Worm (Caenorhabditis elegans): Measurements from ENCODE around the gene cki-2.

cki-2 gene

DNA sequence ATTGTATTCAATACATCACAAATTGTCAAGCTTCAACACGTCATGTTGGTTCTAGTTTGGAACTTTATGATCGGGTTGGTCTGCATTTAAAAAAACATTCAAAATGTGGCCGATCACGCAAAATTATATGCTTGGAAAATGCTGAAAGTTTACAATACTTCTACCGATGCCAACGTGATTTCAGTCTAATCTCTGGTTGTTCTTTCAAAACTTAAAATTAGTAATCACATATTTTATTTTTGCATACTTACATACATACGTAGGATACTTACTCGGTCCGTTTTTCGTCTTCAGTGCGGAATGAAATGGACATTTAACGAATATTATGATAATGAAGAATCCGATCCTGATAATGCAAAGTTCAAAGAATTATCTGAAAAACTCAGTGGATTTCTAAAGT is 8.8 kb downstream of the cki-2 start, which contains the start of gene srw-62:
Gene srw-62, plus strand, starts transcription at position 301 of the 400 bp plus-strand sequence.
- TF ChIP-seq crh-2 (tag; optimal IDR thresholded peaks at IDR 0.05) (no peak), ZK546.5 (tag; optimal IDR thresholded peaks at IDR 0.05) (no peak), ceh-82 (tag; optimal IDR thresholded peaks at IDR 0.05) (no peak), mbf-1 (tag; optimal IDR thresholded peaks at IDR 0.05) (no peak), sma-3 (GFP tag; optimal IDR thresholded peaks at IDR 0.05) (no peak), nhr-129 (tag; optimal IDR thresholded peaks at IDR 0.05) (no peak), sem-4 (tag; optimal IDR thresholded peaks at IDR 0.05) (no peak), lin-39 (tag; optimal IDR thresholded peaks at IDR 0.05) (no peak), snpc-4 (tag; optimal IDR thresholded peaks at IDR 0.05) (no peak), lin-11 (tag; optimal IDR thresholded peaks at IDR 0.05) (no peak), nhr-237 (tag; optimal IDR thresholded peaks at IDR 0.05) (no peak), ztf-11 (tag; optimal IDR thresholded peaks at IDR 0.05) (no peak), R02D3.7 (tag; optimal IDR thresholded peaks at IDR 0.05) (no peak), unc-39 (tag; optimal IDR thresholded peaks at IDR 0.05) (no peak), nhr-23 (tag; optimal IDR thresholded peaks at IDR 0.05) (no peak), zag-1 (tag; optimal IDR thresholded peaks at IDR 0.05) (no peak), lin-13 (GFP tag; optimal IDR thresholded peaks at IDR 0.05) (no peak), nhr-11 (tag; optimal IDR thresholded peaks at IDR 0.05) (no peak), blmp-1 (tag; optimal IDR thresholded peaks at IDR 0.05; ENCODE audit: insufficient read depth) (no peak)

ce11 chrII:7827883-7828282 is 11.6 kb downstream of the cki-2 start:
- TF ChIP-seq ztf-11 (tag; optimal IDR thresholded peaks at IDR 0.05) (no peak), nhr-23 (tag; optimal IDR thresholded peaks at IDR 0.05) (no peak), alr-1 (tag; optimal IDR thresholded peaks at IDR 0.05) (no peak)

DNA sequence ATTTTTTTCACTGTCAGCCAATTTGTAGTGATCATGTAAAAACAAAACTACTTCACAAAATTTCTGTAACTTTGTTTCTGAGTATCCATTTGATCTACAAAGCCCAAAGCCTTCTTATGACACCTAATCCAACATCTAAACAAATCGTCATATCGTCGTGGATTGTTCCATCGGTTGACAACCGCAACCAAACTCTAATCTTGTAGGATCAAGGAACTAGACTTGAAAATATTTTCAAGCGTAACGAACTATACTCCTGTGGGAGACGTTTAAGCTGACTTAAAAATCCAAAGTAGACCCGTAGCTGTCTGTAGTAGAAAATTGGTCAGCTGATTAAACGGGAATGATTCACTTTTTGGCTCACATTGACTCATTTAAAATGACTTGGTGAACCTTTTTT is 13.3 kb downstream of the cki-2 start:
- no peak for TF ChIP-seq egl-27 (tag; optimal IDR thresholded peaks at IDR 0.05)
- TF ChIP-seq R02D3.7 (tag; optimal IDR thresholded peaks at IDR 0.05) = no peak
- no peak for TF ChIP-seq unc-62 (GFP tag; optimal IDR thresholded peaks at IDR 0.05)
- no peak for TF ChIP-seq F13H6.1 (tag; optimal IDR thresholded peaks at IDR 0.05)
- TF ChIP-seq crh-2 (tag; optimal IDR thresholded peaks at IDR 0.05) = no peak
- TF ChIP-seq skn-1 (tag; optimal IDR thresholded peaks at IDR 0.05) = no peak
- no peak for TF ChIP-seq nhr-77 (tag; optimal IDR thresholded peaks at IDR 0.05)
- no peak for TF ChIP-seq snpc-4 (tag; optimal IDR thresholded peaks at IDR 0.05)
- no peak for TF ChIP-seq ztf-1 (GFP tag; conservative IDR thresholded peaks at IDR 0.05)
- no peak for TF ChIP-seq mab-5 (tag; optimal IDR thresholded peaks at IDR 0.05)
- no peak for TF ChIP-seq peb-1 (tag; optimal IDR thresholded peaks at IDR 0.05)
- no peak for TF ChIP-seq sma-9 (GFP tag; optimal IDR thresholded peaks at IDR 0.05)
- TF ChIP-seq sma-9 (tag; optimal IDR thresholded peaks at IDR 0.05) = no peak
- no peak for TF ChIP-seq ztf-11 (tag; optimal IDR thresholded peaks at IDR 0.05)
- no peak for TF ChIP-seq nhr-129 (tag; optimal IDR thresholded peaks at IDR 0.05)
- no peak for TF ChIP-seq mdl-1 (tag; optimal IDR thresholded peaks at IDR 0.05)

ce11 chrII:7832054-7832453 is 15.8 kb downstream of the cki-2 start, which contains the start of gene T09A5.14:
Gene T09A5.14, plus strand, starts transcription at chrII:7832354.
- TF ChIP-seq peb-1 (tag; optimal IDR thresholded peaks at IDR 0.05) (no peak), zag-1 (tag; optimal IDR thresholded peaks at IDR 0.05) (no peak), C34F6.9 (tag; optimal IDR thresholded peaks at IDR 0.05) (no peak), ama-1 (optimal IDR thresholded peaks at IDR 0.05) (no peak), lin-39 (tag; optimal IDR thresholded peaks at IDR 0.05) (no peak), crh-2 (tag; optimal IDR thresholded peaks at IDR 0.05) (no peak), R02D3.7 (tag; optimal IDR thresholded peaks at IDR 0.05) (no peak), elt-3 (tag; optimal IDR thresholded peaks at IDR 0.05) (no peak)

DNA sequence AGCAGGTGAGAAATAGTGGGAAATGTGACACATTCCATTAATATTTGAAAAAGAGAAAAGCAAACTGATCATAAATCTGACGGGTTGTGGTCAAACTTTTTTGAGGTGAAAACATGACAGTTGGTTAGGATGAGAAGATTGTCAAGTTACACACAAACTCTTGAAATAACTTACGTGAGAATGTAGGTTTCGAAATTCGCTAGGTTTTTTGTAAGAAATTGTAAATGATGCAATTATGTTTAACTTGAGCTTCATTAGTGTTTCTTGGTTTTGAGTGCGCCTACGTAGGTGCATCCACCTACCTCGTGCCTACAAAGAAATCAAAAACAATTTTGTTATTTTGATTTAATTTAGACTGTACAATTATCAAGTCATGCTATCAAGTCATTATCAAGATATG is 19.0 kb downstream of the cki-2 start, which contains the start of gene cex-2:
Gene cex-2, minus strand, starts transcription at position 101 of the 400 bp plus-strand sequence.
- TF ChIP-seq unc-62 (GFP tag; optimal IDR thresholded peaks at IDR 0.05) (no peak), ceh-82 (tag; optimal IDR thresholded peaks at IDR 0.05) (no peak), nhr-6 (tag; optimal IDR thresholded peaks at IDR 0.05) (no peak), nhr-25 (tag; optimal IDR thresholded peaks at IDR 0.05) (no peak), nhr-237 (tag; optimal IDR thresholded peaks at IDR 0.05) (no peak), F13H6.1 (tag; optimal IDR thresholded peaks at IDR 0.05) (no peak), skn-1 (tag; optimal IDR thresholded peaks at IDR 0.05) (no peak), snpc-4 (tag; optimal IDR thresholded peaks at IDR 0.05) (no peak), lin-13 (GFP tag; optimal IDR thresholded peaks at IDR 0.05) (no peak), Y55F3AM.14 (GFP tag; optimal IDR thresholded peaks at IDR 0.05) (no peak), ceh-16 (tag; optimal IDR thresholded peaks at IDR 0.05) (no peak), alr-1 (tag; optimal IDR thresholded peaks at IDR 0.05) (no peak), ZK546.5 (tag; optimal IDR thresholded peaks at IDR 0.05) (no peak), gmeb-1 (tag; optimal IDR thresholded peaks at IDR 0.05) (no peak), nhr-12 (tag; optimal IDR thresholded peaks at IDR 0.05) (no peak), unc-55 (GFP tag; optimal IDR thresholded peaks at IDR 0.05) (no peak), elt-1 (tag; optimal IDR thresholded peaks at IDR 0.05) (no peak), nhr-77 (tag; optimal IDR thresholded peaks at IDR 0.05) (no peak), mab-5 (tag; optimal IDR thresholded peaks at IDR 0.05) (no peak), sem-4 (tag; optimal IDR thresholded peaks at IDR 0.05) (no peak)
